Worm (Caenorhabditis elegans) whole organism, L4 larva: ENCODE data around the gene srab-13.

Experiments
- D1046.2 ChIP-seq: fragments of 200-800 bp; sonication (Bioruptor generic); IDR thresholded peaks from 2 replicates; pipeline ENCODE4 v1.3.6; 2022; ENCODE audit warnings: missing genetic modification characterization, missing compliant biosample characterization
- F10B5.3 ChIP-seq: sonication (generic microtip); optimal IDR thresholded peaks from 2 replicates; lab custom pipeline; 2016; ENCODE audit warnings: mild to moderate bottlenecking, missing genetic modification characterization, missing compliant biosample characterization
- F37D6.2 ChIP-seq: sonication (generic microtip); optimal IDR thresholded peaks from 2 replicates; lab custom pipeline; 2016; ENCODE audit warnings: mild to moderate bottlenecking, missing genetic modification characterization, missing compliant biosample characterization
- F44E2.7 ChIP-seq: fragments of 200-800 bp; sonication (Bioruptor generic); IDR thresholded peaks from 2 replicates; pipeline ENCODE4 v2.1.2; 2022; ENCODE audit warnings: missing genetic modification characterization, missing compliant biosample characterization
- Y5F2A.4 ChIP-seq: fragments of 200-800 bp; sonication (Bioruptor generic); optimal IDR thresholded peaks from 2 replicates; lab custom pipeline; 2018; ENCODE audit warnings: mild to moderate bottlenecking, missing genetic modification characterization, missing compliant biosample characterization
- aha-1 ChIP-seq: fragments of 150-350 bp; peaks from one replicate; lab custom pipeline; 2014; ENCODE audit warnings: missing biosample characterization, missing genetic modification characterization
- aly-2 ChIP-seq: sonication (generic microtip); optimal IDR thresholded peaks from 2 replicates; lab custom pipeline; 2018; ENCODE audit warnings: missing biosample characterization, missing genetic modification characterization
- arid-1 ChIP-seq: fragments of 200-800 bp; sonication (Bioruptor generic); conservative IDR thresholded peaks from 2 replicates; pipeline ENCODE4 v1.3.6; 2022; ENCODE audit warnings: missing genetic modification reagents, missing genetic modification characterization, missing compliant biosample characterization
- attf-4 ChIP-seq: sonication (generic microtip); optimal IDR thresholded peaks from 3 replicates; lab custom pipeline; 2017; ENCODE audit warnings: missing biosample characterization, missing genetic modification characterization
- ceh-20 ChIP-seq: fragments of 200-800 bp; sonication (Bioruptor generic); IDR thresholded peaks from 2 replicates; pipeline ENCODE4 v1.3.6; 2022; ENCODE audit warnings: missing genetic modification reagents, missing genetic modification characterization, missing compliant biosample characterization
- ceh-82 ChIP-seq: sonication (generic microtip); optimal IDR thresholded peaks from 2 replicates; lab custom pipeline; 2017; ENCODE audit warnings: missing biosample characterization, missing genetic modification characterization
- duxl-1 ChIP-seq: sonication (generic microtip); optimal IDR thresholded peaks from 2 replicates; lab custom pipeline; 2016; ENCODE audit warnings: mild to moderate bottlenecking, missing genetic modification characterization, moderate library complexity, missing compliant biosample characterization; ENCODE audit not compliant: poor library complexity
- egl-27 ChIP-seq: sonication (generic microtip); optimal IDR thresholded peaks from 3 replicates; lab custom pipeline; 2017; ENCODE audit warnings: missing biosample characterization, missing genetic modification reagents, missing genetic modification characterization
- gei-8 ChIP-seq: fragments of 200-800 bp; sonication (Bioruptor generic); optimal IDR thresholded peaks from 2 replicates; lab custom pipeline; 2018; ENCODE audit warnings: mild to moderate bottlenecking, missing genetic modification characterization, missing compliant biosample characterization
- hif-1 ChIP-seq, 2 experiments: sonication (generic microtip); optimal IDR thresholded peaks; 2 replicates each; lab custom pipeline; 2016 to 2017; ENCODE audit warnings: missing compliant biosample characterization in 2 of 2, missing genetic modification characterization in 2 of 2, missing genetic modification reagents in 2 of 2, missing genotype in 2 of 2, mild to moderate bottlenecking in 1 of 2
- hlh-30 ChIP-seq: sonication (generic microtip); optimal IDR thresholded peaks from 2 replicates; lab custom pipeline; 2017; ENCODE audit warnings: antibody characterized with exemption, mild to moderate bottlenecking, missing genetic modification characterization, missing compliant biosample characterization; ENCODE audit not compliant: insufficient read depth
- hmg-1.1 ChIP-seq: fragments of 200-800 bp; sonication (Bioruptor generic); IDR thresholded peaks from 2 replicates; pipeline ENCODE4 v1.3.6; 2022; ENCODE audit warnings: missing genetic modification reagents, missing genetic modification characterization, missing compliant biosample characterization
- jun-1 ChIP-seq: fragments of 150-350 bp; optimal IDR thresholded peaks from 2 replicates; lab custom pipeline; 2014; ENCODE audit warnings: missing biosample characterization, missing genetic modification reagents, missing genetic modification characterization
- lin-38 ChIP-seq: fragments of 200-800 bp; sonication (Bioruptor generic); IDR thresholded peaks from 2 replicates; pipeline ENCODE4 v1.3.6; 2022; ENCODE audit warnings: missing genetic modification reagents, missing genetic modification characterization, missing compliant biosample characterization
- madf-9 ChIP-seq: fragments of 200-800 bp; sonication (Bioruptor generic); conservative IDR thresholded peaks from 2 replicates; pipeline ENCODE4 v1.3.6; 2022; ENCODE audit warnings: missing genetic modification reagents, missing genetic modification characterization, missing compliant biosample characterization
- mdl-1 ChIP-seq, 2 experiments: fragments of 150-350 bp in 1 of 2; sonication (generic microtip) in 1 of 2; optimal IDR thresholded peaks; 2 replicates each; lab custom pipeline; 2014 to 2017; ENCODE audit warnings: missing biosample characterization in 2 of 2, missing genetic modification characterization in 2 of 2
- mep-1 ChIP-seq: fragments of 150-350 bp; sonication (generic microtip); optimal IDR thresholded peaks from 3 replicates; lab custom pipeline; 2014; ENCODE audit warnings: missing biosample characterization, missing genetic modification characterization
- mes-2 ChIP-seq: sonication (generic microtip); optimal IDR thresholded peaks from 2 replicates; lab custom pipeline; 2016; ENCODE audit warnings: missing genotype, mild to moderate bottlenecking, missing genetic modification characterization, missing compliant biosample characterization; ENCODE audit not compliant: poor library complexity, severe bottlenecking
- mxl-2 ChIP-seq: fragments of 200-800 bp; sonication (Bioruptor generic); conservative IDR thresholded peaks from 2 replicates; pipeline ENCODE4 v1.3.6; 2022; ENCODE audit warnings: missing genetic modification reagents, missing genetic modification characterization, missing compliant biosample characterization
- nhr-102 ChIP-seq: sonication (generic microtip); optimal IDR thresholded peaks from 2 replicates; lab custom pipeline; 2016; ENCODE audit warnings: mild to moderate bottlenecking, missing genetic modification characterization, moderate library complexity, missing compliant biosample characterization
- nhr-111 ChIP-seq: fragments of 200-800 bp; sonication (Bioruptor generic); optimal IDR thresholded peaks from 2 replicates; lab custom pipeline; 2018; ENCODE audit warnings: mild to moderate bottlenecking, missing genetic modification characterization, missing compliant biosample characterization
- nhr-237 ChIP-seq: sonication (generic microtip); optimal IDR thresholded peaks from 2 replicates; lab custom pipeline; 2017; ENCODE audit warnings: missing biosample characterization, missing genetic modification characterization
- nhr-25 ChIP-seq: sonication (generic microtip); optimal IDR thresholded peaks from 2 replicates; lab custom pipeline; 2017; ENCODE audit warnings: missing genetic modification characterization, mild to moderate bottlenecking, missing compliant biosample characterization, antibody characterized with exemption, moderate library complexity, borderline replicate concordance; ENCODE audit not compliant: insufficient read depth
- nhr-28 ChIP-seq: fragments of 150-350 bp; optimal IDR thresholded peaks from 2 replicates; lab custom pipeline; 2014; ENCODE audit warnings: missing biosample characterization, missing genetic modification characterization
- nhr-41 ChIP-seq: fragments of 200-800 bp; sonication (Bioruptor generic); IDR thresholded peaks from 2 replicates; pipeline ENCODE4 v1.3.6; 2022; ENCODE audit warnings: missing genetic modification reagents, missing genetic modification characterization, missing compliant biosample characterization
- nhr-42 ChIP-seq: fragments of 200-800 bp; sonication (Bioruptor generic); IDR thresholded peaks from 2 replicates; pipeline ENCODE4 v1.3.6; 2022; ENCODE audit warnings: missing genetic modification characterization, missing compliant biosample characterization
- nhr-6 ChIP-seq: fragments of 150-350 bp; optimal IDR thresholded peaks from 2 replicates; lab custom pipeline; 2014; ENCODE audit warnings: missing biosample characterization, missing genetic modification characterization
- php-3 ChIP-seq: fragments of 200-800 bp; sonication (Bioruptor generic); IDR thresholded peaks from 2 replicates; pipeline ENCODE4 v1.3.6; 2022; ENCODE audit warnings: missing genetic modification reagents, missing genetic modification characterization, missing compliant biosample characterization
- pqm-1 ChIP-seq: sonication (generic microtip); optimal IDR thresholded peaks from 2 replicates; lab custom pipeline; 2017; ENCODE audit warnings: missing biosample characterization, missing genetic modification characterization
- sdz-12 ChIP-seq: fragments of 200-800 bp; sonication (Bioruptor generic); optimal IDR thresholded peaks from 2 replicates; lab custom pipeline; 2018; ENCODE audit warnings: mild to moderate bottlenecking, missing genetic modification characterization, missing compliant biosample characterization
- set-16 ChIP-seq: fragments of 200-800 bp; sonication (Bioruptor generic); IDR thresholded peaks from 2 replicates; pipeline ENCODE4 v1.3.6; 2022; ENCODE audit warnings: missing genetic modification reagents, missing genetic modification characterization, missing compliant biosample characterization
- skn-1 ChIP-seq: fragments of 150-350 bp; optimal IDR thresholded peaks from 2 replicates; lab custom pipeline; 2014; ENCODE audit warnings: missing biosample characterization, missing genetic modification characterization
- spr-1 ChIP-seq: sonication (generic microtip); optimal IDR thresholded peaks from 2 replicates; lab custom pipeline; 2016; ENCODE audit warnings: mild to moderate bottlenecking, missing genetic modification characterization, missing compliant biosample characterization
- zag-1 ChIP-seq: fragments of 150-350 bp; optimal IDR thresholded peaks from 2 replicates; lab custom pipeline; 2014; ENCODE audit warnings: missing biosample characterization, missing genetic modification characterization
- zfp-2 ChIP-seq: sonication (generic microtip); optimal IDR thresholded peaks from 2 replicates; lab custom pipeline; 2016; ENCODE audit warnings: mild to moderate bottlenecking, missing genetic modification characterization, missing compliant biosample characterization

srab-13 gene

DNA sequence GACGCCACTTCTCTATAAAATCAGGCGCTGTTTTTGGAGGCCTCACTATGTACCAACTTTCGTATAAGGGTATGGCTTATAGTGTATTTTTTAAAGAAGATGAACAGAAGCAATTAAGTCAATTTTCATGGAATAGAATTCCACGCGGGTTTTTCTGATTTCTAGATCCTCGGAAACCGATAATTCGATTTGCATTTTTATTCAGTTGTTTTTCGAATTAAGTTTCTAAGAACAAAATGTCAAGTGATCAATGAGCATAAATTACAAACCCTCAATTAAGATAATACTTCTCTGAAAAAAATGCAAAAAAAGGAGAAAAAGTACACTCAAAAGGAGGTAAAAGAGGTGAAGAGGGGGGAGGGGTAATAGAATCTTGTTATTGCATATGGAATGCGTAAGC, 6.4 kb downstream of the srab-13 start (continued):
- no peak for TF ChIP-seq F10B5.3
- TF ChIP-seq php-3: no peak

DNA sequence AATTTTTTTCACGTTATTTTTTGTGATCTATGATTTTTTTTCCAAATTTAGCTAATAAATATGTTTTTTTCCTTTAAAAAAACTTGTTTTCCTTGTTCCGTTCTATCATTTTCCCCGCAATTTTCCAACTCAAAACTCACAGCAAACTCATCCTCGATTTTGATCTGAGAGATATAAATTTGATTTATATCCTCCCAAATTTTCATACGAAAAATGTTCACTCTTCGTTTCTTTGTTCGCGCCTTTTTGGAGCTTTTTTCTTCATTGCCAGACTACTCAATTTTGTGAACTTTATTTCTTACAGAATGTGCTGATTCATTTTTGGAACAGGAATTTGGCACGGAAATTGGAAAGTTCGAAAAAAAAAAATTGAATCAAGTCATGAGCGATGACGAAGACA, 9.0 kb downstream of the srab-13 start, which contains the start of gene F59A7.14:
Gene F59A7.14 (plus strand): TSS at position 301 of the 400 bp plus-strand sequence.
- TF ChIP-seq nhr-28 (tag; lab: Kevin White, UChicago) (no peak), hmg-1.1 (GFP tag; lab: Robert Waterston, UW) (no peak), mes-2 (tag; lab: Kevin White, UChicago) (no peak), egl-27 (tag; lab: Kevin White, UChicago) (no peak), Y5F2A.4 (GFP tag; lab: Kevin White, UChicago) (no peak), spr-1 (tag; lab: Kevin White, UChicago) (no peak), ceh-20 (no peak), sdz-12 (GFP tag; lab: Kevin White, UChicago) (no peak), D1046.2 (GFP tag; lab: Robert Waterston, UW) (no peak), lin-38 (GFP tag; lab: Robert Waterston, UW) (no peak), aly-2 (tag; lab: Kevin White, UChicago) (no peak), F44E2.7 (GFP tag; lab: Robert Waterston, UW) (no peak), hif-1 (tag; optimal IDR thresholded peaks at IDR 0.05; lab: Kevin White, UChicago) (no peak), F10B5.3 (no peak), nhr-25 (tag; lab: Kevin White, UChicago) (no peak)

DNA sequence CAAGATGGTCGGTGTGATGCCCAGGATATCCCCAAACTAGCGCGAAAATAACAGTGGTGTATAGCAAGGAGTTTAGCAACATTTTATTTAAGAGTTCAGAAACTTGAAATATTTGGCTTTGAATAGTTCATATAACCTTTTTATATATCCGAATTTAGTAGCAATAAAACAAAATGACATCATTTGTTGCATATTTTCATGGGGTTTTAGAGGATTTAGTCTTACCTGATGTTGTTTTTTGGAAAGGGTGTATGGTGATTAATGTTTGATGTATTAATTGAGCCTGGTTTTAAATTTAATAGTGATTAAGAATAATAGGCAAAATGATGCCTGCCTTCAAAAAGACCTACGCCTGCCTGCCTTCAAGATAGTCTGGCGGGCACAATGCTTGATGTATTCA, 11.3 kb downstream of the srab-13 start, which contains the start of gene F59A7.2:
Gene F59A7.2 (minus strand): TSS at position 101 of the 400 bp plus-strand sequence.
- TF ChIP-seq attf-4 (tag; lab: Kevin White, UChicago) (no peak), aha-1 (peak; percentile 16), zfp-2 (no peak)
- TF ChIP-seq, all 104 proteins: peak for 1

DNA sequence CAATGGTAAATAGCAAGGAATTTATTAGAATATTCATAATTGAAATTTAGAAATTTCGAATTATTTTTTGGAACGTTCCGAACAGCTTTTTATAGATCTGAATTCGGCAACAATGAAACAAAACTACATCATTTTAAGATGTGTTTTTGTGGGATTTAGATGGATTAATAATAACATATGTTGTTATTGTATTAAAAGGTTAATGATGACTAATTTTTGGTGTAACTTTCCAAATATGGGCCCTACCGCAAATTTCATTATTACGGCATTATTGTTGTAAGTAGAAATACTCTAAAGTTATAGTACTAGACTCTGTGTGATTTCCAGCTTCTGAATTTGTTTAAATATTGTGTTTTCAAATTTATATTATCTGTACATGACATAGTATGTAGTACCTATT, 13.9 kb downstream of the srab-13 start, which contains the start of gene F59A7.11:
Gene F59A7.11 (minus strand): TSS at position 101 of the 400 bp plus-strand sequence.
- TF ChIP-seq mdl-1 (tag; optimal IDR thresholded peaks at IDR 0.05; lab: Kevin White, UChicago): no peak
- TF ChIP-seq nhr-41: no peak
- no peak for TF ChIP-seq nhr-102
- no peak for TF ChIP-seq nhr-237
- no peak for TF ChIP-seq D1046.2 (GFP tag; lab: Robert Waterston, UW)
- no peak for TF ChIP-seq gei-8 (GFP tag; lab: Kevin White, UChicago)
- no peak for TF ChIP-seq skn-1 (tag; lab: Kevin White, UChicago)
- no peak for TF ChIP-seq zag-1 (tag; lab: Kevin White, UChicago)
- no peak for TF ChIP-seq nhr-111 (GFP tag; lab: Kevin White, UChicago)
- TF ChIP-seq hlh-30 (tag; lab: Kevin White, UChicago): no peak
- TF ChIP-seq, all 104 proteins: peak for 0

DNA sequence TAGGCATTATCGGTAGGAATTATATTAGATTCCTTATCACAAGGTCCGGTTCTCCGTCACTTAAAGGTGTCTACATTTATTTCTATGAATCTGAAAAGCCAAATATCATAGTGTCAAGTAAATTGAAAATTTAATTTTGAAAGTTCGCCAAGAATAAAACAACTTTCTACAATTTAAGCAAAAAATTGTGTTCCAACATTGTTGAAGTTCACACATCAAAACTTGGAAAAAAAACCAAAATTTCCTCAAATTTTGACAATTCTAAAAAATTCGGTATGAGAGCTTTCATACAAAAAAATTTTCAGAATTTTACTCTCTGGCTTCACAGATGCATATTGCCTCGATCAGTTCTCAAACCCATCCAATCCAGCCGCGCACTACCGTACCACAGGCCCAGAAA, 15.9 kb downstream of the srab-13 start, which contains the start of gene F59A7.7:
Gene F59A7.7 (plus strand): TSS at position 301 of the 400 bp plus-strand sequence.
- TF ChIP-seq mep-1 (tag; lab: Kevin White, UChicago): no peak
- TF ChIP-seq aha-1: no peak
- no peak for TF ChIP-seq madf-9 (GFP tag; lab: Robert Waterston, UW)
- TF ChIP-seq F10B5.3: no peak
- TF ChIP-seq egl-27 (tag; lab: Kevin White, UChicago): no peak

DNA sequence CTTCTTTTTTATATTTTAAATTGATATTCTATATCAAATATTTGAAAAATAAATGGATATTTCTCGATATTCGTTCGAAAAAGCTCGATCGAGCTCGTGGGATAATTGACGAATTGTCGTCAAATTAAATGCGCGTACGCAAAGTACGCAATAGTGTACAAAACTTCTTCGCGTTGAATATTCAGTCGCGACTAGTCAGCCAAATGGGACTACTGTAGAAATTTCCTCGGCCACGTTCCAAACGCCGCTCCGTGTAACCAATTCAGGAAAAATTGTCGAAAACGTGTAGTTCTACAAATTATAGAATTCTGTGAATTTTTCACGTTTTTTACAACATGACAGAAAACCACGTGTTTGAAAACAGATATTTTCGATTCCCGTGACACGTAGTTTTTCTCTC, 19.3 kb downstream of the srab-13 start:
- TF ChIP-seq mxl-2 (GFP tag; lab: Robert Waterston, UW) (no peak), duxl-1 (tag; lab: Kevin White, UChicago) (peak; percentile 64), nhr-237 (no peak), set-16 (no peak), nhr-28 (tag; lab: Kevin White, UChicago) (peak; percentile 54), hlh-30 (tag; lab: Kevin White, UChicago) (peak; percentile 28), pqm-1 (tag; lab: Kevin White, UChicago) (no peak), ceh-82 (no peak), zag-1 (tag; lab: Kevin White, UChicago) (no peak), hmg-1.1 (GFP tag; lab: Robert Waterston, UW) (peak; percentile 50; the same call in 1 of the 2 replicates), F37D6.2 (tag; lab: Kevin White, UChicago) (no peak), nhr-42 (peak; percentile 47; the same call in 1 of the 2 replicates), arid-1 (GFP tag; lab: Robert Waterston, UW) (no peak; the same call in 1 of the 2 replicates), jun-1 (tag; lab: Kevin White, UChicago) (no peak), egl-27 (tag; lab: Kevin White, UChicago) (no peak), nhr-111 (GFP tag; lab: Kevin White, UChicago) (no peak), nhr-6 (no peak), nhr-25 (tag; lab: Kevin White, UChicago) (no peak)
